Worm (Caenorhabditis elegans): Measurements from ENCODE around the gene pno-1.
"Not testable (repeated sequence)": the region's sequence is repeated elsewhere in the genome, so short reads cannot be mapped to it uniquely, and the experiment has no call there.

The pno-1 gene

DNA sequence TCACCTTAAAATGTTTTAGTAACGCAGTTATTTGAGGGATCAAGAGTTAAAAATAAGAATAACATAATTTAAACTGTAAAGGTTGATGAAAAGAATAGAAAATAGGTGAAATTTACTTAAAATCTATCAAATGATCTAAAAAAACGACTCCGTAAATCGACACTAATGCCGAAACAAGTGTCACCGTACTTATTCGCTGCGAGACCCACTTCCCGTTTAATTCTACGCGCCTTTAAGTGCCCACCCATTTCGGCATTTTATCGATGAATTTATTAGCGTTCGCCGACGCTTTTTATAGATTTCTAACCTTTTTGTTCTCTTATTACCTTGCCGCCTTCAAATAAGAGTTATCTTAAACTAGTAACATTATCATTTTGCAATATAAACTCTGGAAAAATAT, 3.4 kb upstream of the pno-1 start, which contains the start of the genes Y53C12B.1 and nos-3:
Gene Y53C12B.1, minus strand, starts transcription at position 10 of the 400 bp plus-strand sequence.
Gene nos-3, plus strand, starts transcription at position 248 of the 400 bp plus-strand sequence.
- no peak for TF ChIP-seq med-1 (GFP tag; optimal IDR thresholded peaks at IDR 0.05; ENCODE audit: insufficient read depth)
- 0 out of 2 replicates have a peak, but pooled peaks have one; percentile 11 for TF ChIP-seq flt-1 (GFP tag; IDR thresholded peaks at IDR 0.05)
- TF ChIP-seq cog-1 (tag; optimal IDR thresholded peaks at IDR 0.05) = peak; percentile 83

ce11 chrII:9741400-9741799, 1.3 kb downstream of the pno-1 start:
- TF ChIP-seq cog-1 (tag; optimal IDR thresholded peaks at IDR 0.05) = no peak
- TF ChIP-seq T22C8.4 (GFP tag; IDR thresholded peaks at IDR 0.05) = no peak
- TF ChIP-seq med-1 (GFP tag; optimal IDR thresholded peaks at IDR 0.05; ENCODE audit: insufficient read depth) = no peak
- no peak for TF ChIP-seq ref-1 (GFP tag; conservative IDR thresholded peaks at IDR 0.05)
- TF ChIP-seq ztf-23 (GFP tag; IDR thresholded peaks at IDR 0.05) = no peak
- no peak for TF ChIP-seq ztf-29 (GFP tag; IDR thresholded peaks at IDR 0.05)
- no peak for TF ChIP-seq klf-2 (GFP tag; conservative IDR thresholded peaks at IDR 0.05)
- no peak for TF ChIP-seq flt-1 (GFP tag; IDR thresholded peaks at IDR 0.05)

DNA sequence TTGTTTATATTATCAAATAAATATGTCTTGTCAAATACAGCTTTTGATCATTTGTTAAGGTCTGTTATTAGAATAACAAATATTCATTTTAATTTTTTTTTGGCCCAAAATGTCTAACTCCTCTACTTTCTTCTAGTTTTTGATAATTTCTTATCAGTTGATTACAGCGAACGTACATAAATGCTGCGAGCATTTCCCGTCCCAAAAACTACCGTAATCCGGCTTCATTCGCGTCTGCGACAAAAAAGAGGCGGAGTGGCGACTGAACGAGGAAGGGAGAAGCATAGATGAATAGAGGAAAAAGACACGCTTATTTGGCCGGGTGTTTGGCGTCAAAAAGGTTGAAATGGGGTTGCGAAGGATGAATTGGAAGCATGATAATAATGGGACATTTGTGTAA, 2.1 kb downstream of the pno-1 start:
- TF ChIP-seq ref-1 (GFP tag; conservative IDR thresholded peaks at IDR 0.05) = no peak
- TF ChIP-seq med-1 (GFP tag; optimal IDR thresholded peaks at IDR 0.05; ENCODE audit: insufficient read depth) = no peak
- no peak for TF ChIP-seq cog-1 (tag; optimal IDR thresholded peaks at IDR 0.05)
- TF ChIP-seq ztf-23 (GFP tag; IDR thresholded peaks at IDR 0.05) = no peak
- TF ChIP-seq tab-1 (GFP tag; IDR thresholded peaks at IDR 0.05) = no peak
- no peak for TF ChIP-seq ztf-29 (GFP tag; IDR thresholded peaks at IDR 0.05)
- TF ChIP-seq klf-2 (GFP tag; conservative IDR thresholded peaks at IDR 0.05) = no peak
- no peak for TF ChIP-seq T22C8.4 (GFP tag; IDR thresholded peaks at IDR 0.05)
- TF ChIP-seq flt-1 (GFP tag; IDR thresholded peaks at IDR 0.05) = no peak

ce11 chrII:9738820-9739219, 3.9 kb downstream of the pno-1 start:
- TF ChIP-seq cog-1 (tag; optimal IDR thresholded peaks at IDR 0.05) (no peak), ztf-29 (GFP tag; IDR thresholded peaks at IDR 0.05) (no peak)

ce11 chrII:9735785-9736184, 6.9 kb downstream of the pno-1 start:
- TF ChIP-seq ref-1 (GFP tag; conservative IDR thresholded peaks at IDR 0.05) = no peak
- no peak for TF ChIP-seq ztf-23 (GFP tag; IDR thresholded peaks at IDR 0.05)
- TF ChIP-seq med-1 (GFP tag; optimal IDR thresholded peaks at IDR 0.05; ENCODE audit: insufficient read depth) = no peak
- TF ChIP-seq klf-2 (GFP tag; conservative IDR thresholded peaks at IDR 0.05) = no peak
- no peak for TF ChIP-seq T22C8.4 (GFP tag; IDR thresholded peaks at IDR 0.05)
- TF ChIP-seq cog-1 (tag; optimal IDR thresholded peaks at IDR 0.05) = no peak
- TF ChIP-seq ztf-29 (GFP tag; IDR thresholded peaks at IDR 0.05) = no peak
- no peak for TF ChIP-seq tab-1 (GFP tag; IDR thresholded peaks at IDR 0.05)
- TF ChIP-seq flt-1 (GFP tag; IDR thresholded peaks at IDR 0.05) = no peak

ce11 chrII:9731810-9732209, 10.9 kb downstream of the pno-1 start, which contains the start of gene mab-3:
TSS of gene mab-3 (plus strand) at chrII:9732137.
- not testable (repeated sequence) for TF ChIP-seq T22C8.4 (GFP tag; IDR thresholded peaks at IDR 0.05); klf-2 (GFP tag; conservative IDR thresholded peaks at IDR 0.05); ztf-23 (GFP tag; IDR thresholded peaks at IDR 0.05)

- no peak for TF ChIP-seq T22C8.4 (GFP tag; IDR thresholded peaks at IDR 0.05)
- no peak for TF ChIP-seq ref-1 (GFP tag; conservative IDR thresholded peaks at IDR 0.05)
- no peak for TF ChIP-seq flt-1 (GFP tag; IDR thresholded peaks at IDR 0.05)
- TF ChIP-seq med-1 (GFP tag; optimal IDR thresholded peaks at IDR 0.05; ENCODE audit: insufficient read depth) = no peak
Observed at ce11 chrII:9729866-9730265, 12.8 kb downstream of the pno-1 start.

- TF ChIP-seq tab-1 (GFP tag; IDR thresholded peaks at IDR 0.05) = no peak
- no peak for TF ChIP-seq klf-2 (GFP tag; conservative IDR thresholded peaks at IDR 0.05)
- TF ChIP-seq flt-1 (GFP tag; IDR thresholded peaks at IDR 0.05) = no peak
- TF ChIP-seq med-1 (GFP tag; optimal IDR thresholded peaks at IDR 0.05; ENCODE audit: insufficient read depth) = no peak
- no peak for TF ChIP-seq ref-1 (GFP tag; conservative IDR thresholded peaks at IDR 0.05)
- TF ChIP-seq T22C8.4 (GFP tag; IDR thresholded peaks at IDR 0.05) = no peak
- no peak for TF ChIP-seq cog-1 (tag; optimal IDR thresholded peaks at IDR 0.05)
- TF ChIP-seq ztf-29 (GFP tag; IDR thresholded peaks at IDR 0.05) = no peak
- TF ChIP-seq ztf-23 (GFP tag; IDR thresholded peaks at IDR 0.05) = no peak
Observed at ce11 chrII:9729196-9729595, 13.5 kb downstream of the pno-1 start.

- no peak for TF ChIP-seq ref-1 (GFP tag; conservative IDR thresholded peaks at IDR 0.05)
Observed at ce11 chrII:9728506-9728905, 14.2 kb downstream of the pno-1 start.

DNA sequence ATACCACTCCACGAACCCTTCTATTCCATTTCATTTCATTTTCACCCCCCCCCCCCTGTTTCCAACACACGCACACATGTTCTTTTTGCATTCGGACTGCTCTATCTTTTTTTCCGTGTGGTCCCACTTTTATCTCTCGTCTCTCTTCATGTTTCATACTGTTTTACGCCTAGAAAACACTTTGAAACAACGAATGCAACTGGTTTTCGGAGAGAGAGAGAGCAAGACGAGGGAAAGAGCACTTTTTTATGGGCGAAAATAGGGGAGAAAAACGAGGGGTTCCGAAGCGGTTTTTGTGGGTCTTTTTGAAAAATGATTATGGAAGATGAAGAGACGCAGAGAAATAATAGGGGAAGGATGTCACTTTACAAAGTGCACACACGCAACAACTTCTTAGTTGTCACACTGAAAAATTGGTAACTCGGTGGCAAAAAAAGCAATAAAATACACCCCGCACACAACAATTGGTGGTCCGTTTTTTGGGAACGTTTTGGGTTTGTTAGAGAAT, 15.4 kb downstream of the pno-1 start:
- no peak for TF ChIP-seq med-1 (GFP tag; optimal IDR thresholded peaks at IDR 0.05; ENCODE audit: insufficient read depth)
- TF ChIP-seq ztf-23 (GFP tag; IDR thresholded peaks at IDR 0.05) = no peak
- no peak for TF ChIP-seq ref-1 (GFP tag; conservative IDR thresholded peaks at IDR 0.05)
- TF ChIP-seq klf-2 (GFP tag; conservative IDR thresholded peaks at IDR 0.05) = no peak
- TF ChIP-seq cog-1 (tag; optimal IDR thresholded peaks at IDR 0.05) = no peak

DNA sequence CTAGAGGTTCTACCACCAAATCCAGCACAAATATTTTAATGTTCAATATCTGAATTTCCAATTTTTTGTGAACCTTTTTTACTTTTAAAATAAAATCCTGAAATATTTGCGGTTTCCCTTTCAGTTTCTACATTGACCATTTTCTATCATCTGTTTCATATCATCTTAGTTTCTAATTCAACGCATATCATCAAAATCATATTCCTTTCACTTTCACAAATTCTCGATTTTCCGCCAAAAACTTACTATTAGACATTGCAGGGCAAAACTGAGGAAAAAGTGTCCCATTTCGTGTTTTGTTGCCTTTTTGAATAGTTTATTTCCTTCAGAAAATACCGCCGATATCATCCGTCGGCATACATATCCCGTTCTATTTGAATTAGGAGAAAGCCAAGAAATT, 17.6 kb downstream of the pno-1 start:
- TF ChIP-seq ref-1 (GFP tag; conservative IDR thresholded peaks at IDR 0.05) = no peak
